Fruit fly (Drosophila melanogaster) whole organism, prepupa: ENCODE measurements around the gene CG13693.

Experiments
- Blimp-1 ChIP-seq: fragments of 200-800 bp; sonication (Bioruptor generic); optimal IDR thresholded peaks from 3 replicates; lab custom pipeline; 2017; ENCODE audit warnings: missing biosample characterization, missing genetic modification characterization, mild to moderate bottlenecking, moderate library complexity, missing genetic modification reagents
- CG10631 ChIP-seq: fragments of 200-800 bp; sonication (Bioruptor generic); optimal IDR thresholded peaks from 2 replicates; lab custom pipeline; 2016; ENCODE audit warnings: missing biosample characterization, missing genetic modification characterization
- CG10669 ChIP-seq: fragments of 200-800 bp; sonication (Bioruptor generic); optimal IDR thresholded peaks from 3 replicates; lab custom pipeline; 2018; ENCODE audit warnings: missing biosample characterization, mild to moderate bottlenecking, missing genetic modification characterization, moderate library complexity
- CG11294 ChIP-seq: fragments of 200-800 bp; sonication (Bioruptor generic); IDR thresholded peaks from 2 replicates; pipeline ENCODE4 v1.3.6; 2022; ENCODE audit warnings: missing biosample characterization, missing genetic modification characterization
- CG11762 ChIP-seq: fragments of 200-800 bp; sonication (Bioruptor generic); optimal IDR thresholded peaks from 3 replicates; lab custom pipeline; 2016; ENCODE audit warnings: missing biosample characterization, missing genetic modification characterization; ENCODE audit not compliant: insufficient read depth
- CG11902 ChIP-seq: fragments of 200-800 bp; sonication (Bioruptor generic); optimal IDR thresholded peaks from 3 replicates; lab custom pipeline; 2016; ENCODE audit warnings: missing biosample characterization, missing genetic modification characterization
- CG15336 ChIP-seq: fragments of 200-800 bp; sonication (Bioruptor generic); IDR thresholded peaks from 2 replicates; pipeline ENCODE4 v1.3.6; 2022; ENCODE audit warnings: missing biosample characterization, missing genetic modification characterization
- CG16779 ChIP-seq: fragments of 200-800 bp; sonication (Bioruptor generic); optimal IDR thresholded peaks from 3 replicates; lab custom pipeline; 2017; ENCODE audit warnings: missing biosample characterization, mild to moderate bottlenecking, missing genetic modification characterization
- CG3032 ChIP-seq: fragments of 200-800 bp; optimal IDR thresholded peaks from 2 replicates; lab custom pipeline; 2019; ENCODE audit warnings: missing biosample characterization, mild to moderate bottlenecking, missing genetic modification characterization, moderate library complexity
- CG34406 ChIP-seq: fragments of 200-800 bp; sonication (Bioruptor generic); optimal IDR thresholded peaks from 3 replicates; lab custom pipeline; 2016; ENCODE audit warnings: missing biosample characterization, missing genetic modification characterization
- CG3919 ChIP-seq: fragments of 200-800 bp; sonication (Bioruptor generic); optimal IDR thresholded peaks from 3 replicates; lab custom pipeline; 2016; ENCODE audit warnings: missing biosample characterization, missing genetic modification characterization
- CG4318 ChIP-seq: fragments of 200-800 bp; sonication (Bioruptor generic); optimal IDR thresholded peaks from 3 replicates; lab custom pipeline; 2017; ENCODE audit warnings: missing biosample characterization, mild to moderate bottlenecking, missing genetic modification characterization
- CG6163 ChIP-seq: fragments of 200-800 bp; sonication (Bioruptor generic); IDR thresholded peaks from 3 replicates; pipeline ENCODE4 v1.3.6; 2022; ENCODE audit warnings: missing biosample characterization, missing genetic modification characterization
- CG6792 ChIP-seq: fragments of 200-800 bp; sonication (Bioruptor generic); optimal IDR thresholded peaks from 3 replicates; lab custom pipeline; 2016; ENCODE audit warnings: missing biosample characterization, missing genetic modification characterization
- CG6808 ChIP-seq: fragments of 200-800 bp; sonication (Bioruptor generic); optimal IDR thresholded peaks from 3 replicates; lab custom pipeline; 2017; ENCODE audit warnings: missing biosample characterization, missing genetic modification characterization, mild to moderate bottlenecking, moderate library complexity, missing genetic modification reagents
- CG6854 ChIP-seq: fragments of 200-800 bp; sonication (Bioruptor generic); optimal IDR thresholded peaks from 2 replicates; lab custom pipeline; 2017; ENCODE audit warnings: missing biosample characterization, mild to moderate bottlenecking, missing genetic modification characterization
- CG8319 ChIP-seq: fragments of 200-800 bp; sonication (Bioruptor generic); optimal IDR thresholded peaks from 3 replicates; lab custom pipeline; 2016; ENCODE audit warnings: missing biosample characterization, missing genetic modification characterization
- CG8632 ChIP-seq: fragments of 200-800 bp; sonication (Bioruptor generic); optimal IDR thresholded peaks from 3 replicates; lab custom pipeline; 2016; ENCODE audit warnings: missing biosample characterization, missing genetic modification characterization
- CG9139 ChIP-seq: fragments of 200-800 bp; sonication (Bioruptor generic); optimal IDR thresholded peaks from 3 replicates; lab custom pipeline; 2017; ENCODE audit warnings: missing biosample characterization, mild to moderate bottlenecking, missing genetic modification characterization
- Eip75B ChIP-seq: fragments of 200-800 bp; sonication (Bioruptor generic); optimal IDR thresholded peaks from 3 replicates; lab custom pipeline; 2016; ENCODE audit warnings: missing biosample characterization, missing genetic modification characterization
- Eip93F ChIP-seq: fragments of 200-800 bp; sonication (Bioruptor generic); optimal IDR thresholded peaks from 2 replicates; lab custom pipeline; 2016; ENCODE audit warnings: missing biosample characterization, mild to moderate bottlenecking, missing genetic modification characterization
- Ets21C ChIP-seq: fragments of 200-800 bp; sonication (Bioruptor generic); optimal IDR thresholded peaks from 3 replicates; lab custom pipeline; 2016; ENCODE audit warnings: missing biosample characterization, missing genetic modification characterization
- Ets96B ChIP-seq: fragments of 200-800 bp; optimal IDR thresholded peaks from 2 replicates; lab custom pipeline; 2019; ENCODE audit warnings: missing biosample characterization, mild to moderate bottlenecking, missing genetic modification characterization, moderate library complexity
- Gug ChIP-seq: fragments of 200-800 bp; sonication (Bioruptor generic); IDR thresholded peaks from 2 replicates; pipeline ENCODE4 v1.3.6; 2022; ENCODE audit warnings: missing biosample characterization, missing genetic modification characterization
- Hr38 ChIP-seq: sonication (Bioruptor generic); optimal IDR thresholded peaks from 2 replicates; lab custom pipeline; 2016; ENCODE audit warnings: missing biosample characterization, missing genetic modification characterization
- Hr39 ChIP-seq: fragments of 200-800 bp; sonication (Bioruptor generic); optimal IDR thresholded peaks from 2 replicates; lab custom pipeline; 2016; ENCODE audit warnings: missing biosample characterization, missing genetic modification characterization
- Hr4 ChIP-seq: fragments of 200-800 bp; sonication (Bioruptor generic); optimal IDR thresholded peaks from 3 replicates; lab custom pipeline; 2016; ENCODE audit warnings: missing biosample characterization, missing genetic modification characterization
- Lpt ChIP-seq: fragments of 200-800 bp; sonication (Bioruptor generic); optimal IDR thresholded peaks from 3 replicates; lab custom pipeline; 2016; ENCODE audit warnings: missing biosample characterization, missing genetic modification characterization
- Met ChIP-seq: fragments of 200-800 bp; sonication (Bioruptor generic); optimal IDR thresholded peaks from 3 replicates; lab custom pipeline; 2016; ENCODE audit warnings: missing biosample characterization, missing genetic modification characterization
- OdsH ChIP-seq: fragments of 200-800 bp; sonication (Bioruptor generic); optimal IDR thresholded peaks from 3 replicates; lab custom pipeline; 2016; ENCODE audit warnings: missing biosample characterization, missing genetic modification characterization
- Smox ChIP-seq: fragments of 200-800 bp; sonication (Bioruptor generic); optimal IDR thresholded peaks from 3 replicates; lab custom pipeline; 2016; ENCODE audit warnings: missing biosample characterization, missing genetic modification characterization
- Sox102F ChIP-seq: fragments of 200-800 bp; sonication (Bioruptor generic); optimal IDR thresholded peaks from 2 replicates; lab custom pipeline; 2016; ENCODE audit warnings: missing biosample characterization, mild to moderate bottlenecking, missing genetic modification characterization
- Sox14 ChIP-seq: fragments of 200-800 bp; sonication (Bioruptor generic); optimal IDR thresholded peaks from 3 replicates; lab custom pipeline; 2016; ENCODE audit warnings: missing biosample characterization, missing genetic modification characterization
- Sox15 ChIP-seq: fragments of 200-800 bp; sonication (Bioruptor generic); optimal IDR thresholded peaks from 3 replicates; lab custom pipeline; 2016; ENCODE audit warnings: missing biosample characterization, missing genetic modification characterization
- achi ChIP-seq: fragments of 200-800 bp; sonication (Bioruptor generic); optimal IDR thresholded peaks from 3 replicates; lab custom pipeline; 2016; ENCODE audit warnings: missing biosample characterization, missing genetic modification characterization
- acj6 ChIP-seq: fragments of 200-800 bp; sonication (Bioruptor generic); optimal IDR thresholded peaks from 3 replicates; lab custom pipeline; 2016; ENCODE audit warnings: missing biosample characterization, missing genetic modification characterization
- cyc ChIP-seq: fragments of 200-800 bp; sonication (Bioruptor generic); optimal IDR thresholded peaks from 3 replicates; lab custom pipeline; 2016; ENCODE audit warnings: missing biosample characterization, missing genetic modification characterization
- dsx ChIP-seq: fragments of 200-800 bp; optimal IDR thresholded peaks from 3 replicates; lab custom pipeline; 2019; ENCODE audit warnings: missing biosample characterization, mild to moderate bottlenecking, missing genetic modification characterization, moderate library complexity; ENCODE audit not compliant: poor library complexity, severe bottlenecking
- eg ChIP-seq: fragments of 200-800 bp; sonication (Bioruptor generic); IDR thresholded peaks from 3 replicates; pipeline ENCODE4 v1.3.6; 2022; ENCODE audit warnings: missing biosample characterization, missing genetic modification characterization
- esn ChIP-seq: fragments of 200-800 bp; sonication (Bioruptor generic); optimal IDR thresholded peaks from 2 replicates; lab custom pipeline; 2016; ENCODE audit warnings: missing biosample characterization, mild to moderate bottlenecking, missing genetic modification characterization, moderate library complexity
- fd85E ChIP-seq: fragments of 200-800 bp; sonication (Bioruptor generic); optimal IDR thresholded peaks from 3 replicates; lab custom pipeline; 2016; ENCODE audit warnings: missing biosample characterization, missing genetic modification characterization
- fkh ChIP-seq: fragments of 200-800 bp; sonication (Bioruptor generic); optimal IDR thresholded peaks from 3 replicates; lab custom pipeline; 2017; ENCODE audit warnings: missing biosample characterization, mild to moderate bottlenecking, missing genetic modification characterization, moderate library complexity
- net ChIP-seq: fragments of 200-800 bp; sonication (Bioruptor generic); optimal IDR thresholded peaks from 3 replicates; lab custom pipeline; 2016; ENCODE audit warnings: missing biosample characterization, missing genetic modification characterization
- pdm3 ChIP-seq: fragments of 200-800 bp; sonication (Bioruptor generic); optimal IDR thresholded peaks from 3 replicates; lab custom pipeline; 2016; ENCODE audit warnings: missing biosample characterization, missing genetic modification characterization
- salr ChIP-seq, 2 experiments: fragments of 200-800 bp; sonication (Bioruptor generic); optimal IDR thresholded peaks; 3 replicates each; lab custom pipeline; 2016 to 2018; ENCODE audit warnings: missing biosample characterization in 2 of 2, missing genetic modification characterization in 2 of 2, mild to moderate bottlenecking in 1 of 2
- spab ChIP-seq: fragments of 200-800 bp; sonication (Bioruptor generic); optimal IDR thresholded peaks from 2 replicates; lab custom pipeline; 2017; ENCODE audit warnings: missing biosample characterization, mild to moderate bottlenecking, missing genetic modification characterization, missing genetic modification reagents
- ss ChIP-seq, 2 experiments: fragments of 200-800 bp; sonication (Bioruptor generic); optimal IDR thresholded peaks; 2 replicates in 1 of 2; 3 replicates in 1 of 2; lab custom pipeline; 2017 to 2018; ENCODE audit warnings: mild to moderate bottlenecking in 2 of 2, missing biosample characterization in 2 of 2, missing genetic modification characterization in 2 of 2, moderate library complexity in 1 of 2
- svp ChIP-seq: fragments of 200-800 bp; sonication (Bioruptor generic); peaks from one replicate; lab custom pipeline; 2016; ENCODE audit warnings: missing biosample characterization, missing genetic modification characterization
- topi ChIP-seq: fragments of 200-800 bp; sonication (Bioruptor generic); optimal IDR thresholded peaks from 3 replicates; lab custom pipeline; 2016; ENCODE audit warnings: missing biosample characterization, missing genetic modification characterization
- vri ChIP-seq: fragments of 200-800 bp; sonication (Bioruptor generic); optimal IDR thresholded peaks from 3 replicates; lab custom pipeline; 2016; ENCODE audit warnings: missing biosample characterization, mild to moderate bottlenecking, missing genetic modification characterization

CG13693 gene

dm6 chr2L:224599-225385 lies 7.5 kb upstream of the CG13693 start:
- peak; percentile 81 for TF ChIP-seq Ets21C (GFP tag; lab: Kevin White, UChicago)
- TF ChIP-seq CG8319 (GFP tag; lab: Kevin White, UChicago): peak; percentile 71
- TF ChIP-seq cyc (GFP tag; lab: Kevin White, UChicago): peak; percentile 86
- peak; percentile 91 for TF ChIP-seq esn
- peak; percentile 86 for TF ChIP-seq CG6163
- TF ChIP-seq dsx: peak; percentile 81
- TF ChIP-seq CG3032 (tag; lab: Kevin White, UChicago): peak; percentile 91
- peak; percentile 81 for TF ChIP-seq Lpt (GFP tag; lab: Kevin White, UChicago)
- peak; percentile 90 for TF ChIP-seq acj6 (GFP tag; lab: Kevin White, UChicago)
- TF ChIP-seq net (GFP tag; lab: Kevin White, UChicago): peak; percentile 87
- TF ChIP-seq pdm3 (GFP tag; lab: Kevin White, UChicago): peak; percentile 92
- TF ChIP-seq Sox102F (GFP tag; lab: Kevin White, UChicago): peak; percentile 86
- TF ChIP-seq CG9139 (GFP tag; lab: Kevin White, UChicago): peak; percentile 78
- TF ChIP-seq eg (GFP tag; lab: Robert Waterston, UW): no peak; the same call in 1 of the 3 replicates
- peak; percentile 93 for TF ChIP-seq Met
- peak; percentile 77 for TF ChIP-seq Sox15 (GFP tag; lab: Kevin White, UChicago)
- TF ChIP-seq topi: peak; percentile 90
- TF ChIP-seq Ets96B (tag; lab: Kevin White, UChicago): peak; percentile 91
- peak; percentile 71 for TF ChIP-seq CG15336
- TF ChIP-seq Hr4 (GFP tag; lab: Kevin White, UChicago): peak; percentile 90
- peak; percentile 89 for TF ChIP-seq achi
- peak; percentile 87 for TF ChIP-seq CG6792 (GFP tag; lab: Kevin White, UChicago)
- peak; percentile 88 for TF ChIP-seq OdsH (GFP tag; lab: Kevin White, UChicago)
- peak; percentile 87 to 94 for TF ChIP-seq salr (GFP tag; optimal IDR thresholded peaks at IDR 0.05; lab: Kevin White, UChicago)
- TF ChIP-seq spab (GFP tag; lab: Kevin White, UChicago): peak; percentile 92
- peak; percentile 80 for TF ChIP-seq Gug (GFP tag; lab: Robert Waterston, UW)
- TF ChIP-seq Blimp-1: peak; percentile 68
- TF ChIP-seq Eip93F (GFP tag; lab: Kevin White, UChicago): peak; percentile 77
- TF ChIP-seq CG4318: peak; percentile 83
- no peak for TF ChIP-seq fkh (GFP tag; lab: Kevin White, UChicago)
- no peak for TF ChIP-seq Hr38 (GFP tag; lab: Kevin White, UChicago)
- peak; percentile 92 for TF ChIP-seq CG3919
- TF ChIP-seq svp (GFP tag; lab: Kevin White, UChicago): peak; percentile 96
- TF ChIP-seq fd85E (GFP tag; lab: Kevin White, UChicago): peak; percentile 54
- TF ChIP-seq CG6808 (GFP tag; lab: Kevin White, UChicago): peak; percentile 93
- peak; percentile 11 for TF ChIP-seq CG6854 (GFP tag; lab: Kevin White, UChicago)
- TF ChIP-seq CG10631: peak; percentile 93
- TF ChIP-seq CG8632: peak; percentile 78
- peak; percentile 91 for TF ChIP-seq Eip75B (GFP tag; lab: Kevin White, UChicago)
- TF ChIP-seq CG11902 (GFP tag; lab: Kevin White, UChicago): peak; percentile 74
- TF ChIP-seq Sox14: peak; percentile 92
- peak; percentile 80 for TF ChIP-seq CG34406
- peak; percentile 84 for TF ChIP-seq CG11762 (GFP tag; lab: Kevin White, UChicago)
- TF ChIP-seq vri (GFP tag; lab: Kevin White, UChicago): peak; percentile 84
- TF ChIP-seq ss (GFP tag; optimal IDR thresholded peaks at IDR 0.05; lab: Kevin White, UChicago): peak; percentile 85 to 91
- peak; percentile 91 for TF ChIP-seq CG10669 (GFP tag; lab: Kevin White, UChicago)
- TF ChIP-seq Hr39 (GFP tag; lab: Kevin White, UChicago): peak; percentile 87
- peak; percentile 50; the same call in 1 of the 2 replicates for TF ChIP-seq CG11294 (GFP tag; lab: Robert Waterston, UW)
- TF ChIP-seq Smox (GFP tag; lab: Kevin White, UChicago): peak; percentile 88
- peak; percentile 79 for TF ChIP-seq CG16779 (tag; lab: Kevin White, UChicago)
